Worm (Caenorhabditis elegans) whole organism, L3 larva: ENCODE results near the gene ceh-86.

Source experiments
- ZK546.5 ChIP-seq: sonication (generic microtip); optimal IDR thresholded peaks from 2 replicates; lab custom pipeline; 2017; ENCODE audit warnings: missing biosample characterization, missing genetic modification characterization
- ama-1 ChIP-seq: fragments of 150-350 bp; optimal IDR thresholded peaks from 2 replicates; lab custom pipeline; 2018
- ceh-82 ChIP-seq: fragments of 150-350 bp; optimal IDR thresholded peaks from 2 replicates; lab custom pipeline; 2014; ENCODE audit warnings: missing biosample characterization, missing genetic modification characterization
- elt-1 ChIP-seq: fragments of 150-350 bp; optimal IDR thresholded peaks from 2 replicates; lab custom pipeline; 2014; ENCODE audit warnings: missing biosample characterization, missing genetic modification characterization
- lin-15B ChIP-seq: fragments of 150-350 bp; optimal IDR thresholded peaks from 2 replicates; lab custom pipeline; 2014; ENCODE audit warnings: missing biosample characterization, missing genetic modification characterization
- nhr-11 ChIP-seq: fragments of 150-350 bp; optimal IDR thresholded peaks from 2 replicates; lab custom pipeline; 2014; ENCODE audit warnings: missing biosample characterization, missing genetic modification characterization
- nhr-28 ChIP-seq: fragments of 150-350 bp; optimal IDR thresholded peaks from 2 replicates; lab custom pipeline; 2014; ENCODE audit warnings: missing biosample characterization, missing genetic modification characterization
- nhr-76 ChIP-seq: fragments of 150-350 bp; sonication (generic microtip); optimal IDR thresholded peaks from 5 replicates; lab custom pipeline; 2014; ENCODE audit warnings: missing biosample characterization, missing genetic modification characterization
- pha-4 ChIP-seq: fragments of 150-350 bp; optimal IDR thresholded peaks from 2 replicates; lab custom pipeline; 2014; ENCODE audit warnings: missing biosample characterization, missing genetic modification reagents, missing genetic modification characterization
- skn-1 ChIP-seq: fragments of 150-350 bp; optimal IDR thresholded peaks from 2 replicates; lab custom pipeline; 2014; ENCODE audit warnings: missing biosample characterization, missing genetic modification characterization
- unc-62 ChIP-seq: fragments of 150-350 bp; sonication (generic microtip); optimal IDR thresholded peaks from 4 replicates; lab custom pipeline; 2014; ENCODE audit warnings: missing biosample characterization, missing genetic modification reagents, missing genetic modification characterization

- TF ChIP-seq elt-1 (no peak), pha-4 (tag; lab: Kevin White, UChicago) (peak; percentile 50), unc-62 (GFP tag; lab: Kevin White, UChicago) (no peak), ama-1 (peak; percentile 7), nhr-76 (tag; lab: Kevin White, UChicago) (no peak), nhr-28 (tag; lab: Kevin White, UChicago) (no peak), ceh-82 (tag; lab: Kevin White, UChicago) (no peak), nhr-11 (no peak), ZK546.5 (tag; lab: Kevin White, UChicago) (no peak), lin-15B (tag; lab: Kevin White, UChicago) (no peak), skn-1 (tag; lab: Kevin White, UChicago) (no peak)
These were observed 20.6 kb upstream of the ceh-86 start for ce11 chrII:2452492-2452891.
